Worm (Caenorhabditis elegans) whole organism, early embryonic: ENCODE measurements around the gene F28G4.3.

Experiments used
- B0310.2 ChIP-seq: sonication (generic microtip); optimal IDR thresholded peaks from 2 replicates; lab custom pipeline; 2016; ENCODE audit warnings: mild to moderate bottlenecking, missing genetic modification characterization, missing compliant biosample characterization
- F13C5.2 ChIP-seq: sonication (generic microtip); optimal IDR thresholded peaks from 2 replicates; lab custom pipeline; 2017; ENCODE audit warnings: mild to moderate bottlenecking, missing genetic modification characterization, inconsistent platforms, missing compliant biosample characterization
- aly-1 ChIP-seq: sonication (generic microtip); optimal IDR thresholded peaks from 2 replicates; lab custom pipeline; 2016; ENCODE audit warnings: missing genetic modification characterization, missing compliant biosample characterization
- ama-1 ChIP-seq: fragments of 150-350 bp; optimal IDR thresholded peaks from 2 replicates; lab custom pipeline; 2014
- ceh-13 ChIP-seq: fragments of 200-800 bp; sonication (Bioruptor generic); optimal IDR thresholded peaks from 2 replicates; lab custom pipeline; 2018; ENCODE audit warnings: mild to moderate bottlenecking, missing genetic modification characterization, missing compliant biosample characterization
- ceh-36 ChIP-seq: sonication (generic microtip); optimal IDR thresholded peaks from 2 replicates; lab custom pipeline; 2016; ENCODE audit warnings: missing genetic modification characterization, inconsistent platforms, missing compliant biosample characterization
- ets-7 ChIP-seq: sonication (generic microtip); optimal IDR thresholded peaks from 2 replicates; lab custom pipeline; 2016; ENCODE audit warnings: missing genotype, missing genetic modification characterization, missing compliant biosample characterization
- flt-1 ChIP-seq: fragments of 200-800 bp; sonication (Bioruptor generic); IDR thresholded peaks from 2 replicates; pipeline ENCODE4 v1.3.6; 2022; ENCODE audit warnings: missing genetic modification characterization, missing compliant biosample characterization
- hmbx-1 ChIP-seq: sonication (generic microtip); optimal IDR thresholded peaks from 2 replicates; lab custom pipeline; 2016; ENCODE audit warnings: mild to moderate bottlenecking, missing genetic modification characterization, missing compliant biosample characterization
- hmg-4 ChIP-seq: fragments of 200-800 bp; sonication (Bioruptor generic); optimal IDR thresholded peaks from 2 replicates; lab custom pipeline; 2018; ENCODE audit warnings: mild to moderate bottlenecking, missing genetic modification characterization, missing compliant biosample characterization
- hnd-1 ChIP-seq: sonication (generic microtip); optimal IDR thresholded peaks from 2 replicates; lab custom pipeline; 2016; ENCODE audit warnings: missing genetic modification characterization, missing compliant biosample characterization
- pes-1 ChIP-seq: fragments of 200-800 bp; sonication (Bioruptor generic); IDR thresholded peaks from 2 replicates; pipeline ENCODE4 v1.3.6; 2022; ENCODE audit warnings: missing genetic modification reagents, missing genetic modification characterization, missing compliant biosample characterization
- scrt-1 ChIP-seq: fragments of 200-800 bp; sonication (Bioruptor generic); IDR thresholded peaks from 2 replicates; pipeline ENCODE4 v1.3.6; 2022; ENCODE audit warnings: missing genetic modification characterization, missing compliant biosample characterization
- sea-1 ChIP-seq: fragments of 200-800 bp; sonication (Bioruptor generic); conservative IDR thresholded peaks from 2 replicates; pipeline ENCODE4 v1.3.6; 2022; ENCODE audit warnings: missing genetic modification characterization, missing compliant biosample characterization
- tbx-11 ChIP-seq: fragments of 200-800 bp; sonication (Bioruptor generic); IDR thresholded peaks from 2 replicates; pipeline ENCODE4 v1.3.6; 2022; ENCODE audit warnings: missing genetic modification characterization, missing compliant biosample characterization
- tbx-37 ChIP-seq: fragments of 200-800 bp; sonication (Bioruptor generic); conservative IDR thresholded peaks from 2 replicates; pipeline ENCODE4 v1.3.6; 2022; ENCODE audit warnings: missing genetic modification reagents, missing genetic modification characterization, missing compliant biosample characterization
- tra-4 ChIP-seq: sonication (generic microtip); optimal IDR thresholded peaks from 2 replicates; lab custom pipeline; 2017; ENCODE audit warnings: missing genetic modification characterization, missing compliant biosample characterization

The F28G4.3 gene

ce11 chrV:16287619-16288018, at the start of gene F28G4.3:
Gene F28G4.3 (minus strand): TSS chrV:16287719.
- TF ChIP-seq ceh-13 = no peak
- TF ChIP-seq tbx-11 (GFP tag; lab: Robert Waterston, UW) = no peak
- no peak for TF ChIP-seq flt-1 (GFP tag; lab: Robert Waterston, UW)
- TF ChIP-seq ceh-36 = no peak
- TF ChIP-seq hmbx-1 (tag; lab: Kevin White, UChicago) = no peak
- no peak for TF ChIP-seq aly-1
- TF ChIP-seq hmg-4 (GFP tag; lab: Kevin White, UChicago) = no peak
- TF ChIP-seq B0310.2 (tag; lab: Kevin White, UChicago) = no peak
- no peak for TF ChIP-seq F13C5.2 (tag; lab: Kevin White, UChicago)
- no peak for TF ChIP-seq scrt-1 (GFP tag; lab: Robert Waterston, UW)
- TF ChIP-seq tra-4 = no peak
- no peak for TF ChIP-seq ets-7 (tag; lab: Kevin White, UChicago)
- TF ChIP-seq pes-1 (GFP tag; lab: Robert Waterston, UW) = no peak
- no peak for TF ChIP-seq ama-1 (lab: Kevin White, UChicago)

ce11 chrV:16336326-16336725, 48.8 kb upstream of the F28G4.3 start, which contains the start of gene srw-87:
Gene srw-87 (plus strand): TSS chrV:16336626.
- TF ChIP-seq pes-1 (GFP tag; lab: Robert Waterston, UW) (no peak), sea-1 (GFP tag; lab: Robert Waterston, UW) (no peak), ceh-36 (no peak)

ce11 chrV:16333412-16333811, 45.9 kb upstream of the F28G4.3 start, which contains the start of gene srh-167:
Gene srh-167 (plus strand): TSS chrV:16333712.
- TF ChIP-seq tbx-37 (no peak), pes-1 (GFP tag; lab: Robert Waterston, UW) (no peak), sea-1 (GFP tag; lab: Robert Waterston, UW) (no peak), B0310.2 (tag; lab: Kevin White, UChicago) (no peak), tra-4 (no peak)

ce11 chrV:16328849-16329248, 41.3 kb upstream of the F28G4.3 start, which contains the start of gene F57G8.7:
Gene F57G8.7 (plus strand): TSS chrV:16329149.
- no peak for TF ChIP-seq tra-4
- TF ChIP-seq flt-1 (GFP tag; lab: Robert Waterston, UW) = no peak
- no peak for TF ChIP-seq tbx-11 (GFP tag; lab: Robert Waterston, UW)
- TF ChIP-seq hmg-4 (GFP tag; lab: Kevin White, UChicago) = no peak
- TF ChIP-seq F13C5.2 (tag; lab: Kevin White, UChicago) = no peak
- TF ChIP-seq tbx-37 = no peak
- TF ChIP-seq aly-1 = no peak
- no peak for TF ChIP-seq B0310.2 (tag; lab: Kevin White, UChicago)

- TF ChIP-seq hnd-1 (tag; lab: Kevin White, UChicago) = no peak
- TF ChIP-seq tbx-37 = no peak
- no peak for TF ChIP-seq F13C5.2 (tag; lab: Kevin White, UChicago)
- TF ChIP-seq hmg-4 (GFP tag; lab: Kevin White, UChicago) = no peak
- no peak for TF ChIP-seq ceh-36
- TF ChIP-seq ama-1 (lab: Kevin White, UChicago) = no peak
- TF ChIP-seq ceh-13 = no peak
- TF ChIP-seq ets-7 (tag; lab: Kevin White, UChicago) = no peak
- TF ChIP-seq pes-1 (GFP tag; lab: Robert Waterston, UW) = no peak
- no peak for TF ChIP-seq hmbx-1 (tag; lab: Kevin White, UChicago)
- TF ChIP-seq scrt-1 (GFP tag; lab: Robert Waterston, UW) = no peak
- no peak for TF ChIP-seq tra-4
- no peak for TF ChIP-seq B0310.2 (tag; lab: Kevin White, UChicago)
- TF ChIP-seq sea-1 (GFP tag; lab: Robert Waterston, UW) = no peak
- no peak for TF ChIP-seq tbx-11 (GFP tag; lab: Robert Waterston, UW)
- TF ChIP-seq aly-1 = no peak
- no peak for TF ChIP-seq flt-1 (GFP tag; lab: Robert Waterston, UW)
These were observed 34.6 kb upstream of the F28G4.3 start for ce11 chrV:16322155-16322554.

- no peak for TF ChIP-seq flt-1 (GFP tag; lab: Robert Waterston, UW)
- TF ChIP-seq ceh-13 = no peak
- no peak for TF ChIP-seq tbx-11 (GFP tag; lab: Robert Waterston, UW)
- no peak for TF ChIP-seq hnd-1 (tag; lab: Kevin White, UChicago)
- no peak for TF ChIP-seq F13C5.2 (tag; lab: Kevin White, UChicago)
- TF ChIP-seq pes-1 (GFP tag; lab: Robert Waterston, UW) = no peak
- no peak for TF ChIP-seq tra-4
- no peak for TF ChIP-seq B0310.2 (tag; lab: Kevin White, UChicago)
- TF ChIP-seq aly-1 = no peak
- no peak for TF ChIP-seq scrt-1 (GFP tag; lab: Robert Waterston, UW)
These were observed 29.7 kb upstream of the F28G4.3 start, which contains the start of gene srh-180 for ce11 chrV:16317244-16317643. Gene srh-180 (plus strand): TSS chrV:16317544.

ce11 chrV:16315004-16315403, 27.5 kb upstream of the F28G4.3 start, which contains the start of gene str-214:
Gene str-214 (plus strand): TSS chrV:16315304.
- no peak for TF ChIP-seq sea-1 (GFP tag; lab: Robert Waterston, UW)
- TF ChIP-seq aly-1 = no peak
- TF ChIP-seq F13C5.2 (tag; lab: Kevin White, UChicago) = no peak
- no peak for TF ChIP-seq flt-1 (GFP tag; lab: Robert Waterston, UW)
- no peak for TF ChIP-seq ceh-13

- no peak for TF ChIP-seq ets-7 (tag; lab: Kevin White, UChicago)
- TF ChIP-seq B0310.2 (tag; lab: Kevin White, UChicago) = no peak
- no peak for TF ChIP-seq aly-1
- TF ChIP-seq scrt-1 (GFP tag; lab: Robert Waterston, UW) = no peak
- no peak for TF ChIP-seq hmbx-1 (tag; lab: Kevin White, UChicago)
- TF ChIP-seq F13C5.2 (tag; lab: Kevin White, UChicago) = no peak
- no peak for TF ChIP-seq tbx-37
- no peak for TF ChIP-seq hnd-1 (tag; lab: Kevin White, UChicago)
- TF ChIP-seq tra-4 = no peak
- no peak for TF ChIP-seq hmg-4 (GFP tag; lab: Kevin White, UChicago)
- no peak for TF ChIP-seq pes-1 (GFP tag; lab: Robert Waterston, UW)
- no peak for TF ChIP-seq sea-1 (GFP tag; lab: Robert Waterston, UW)
- TF ChIP-seq flt-1 (GFP tag; lab: Robert Waterston, UW) = no peak
- TF ChIP-seq ceh-36 = no peak
- TF ChIP-seq tbx-11 (GFP tag; lab: Robert Waterston, UW) = no peak
- TF ChIP-seq ama-1 (lab: Kevin White, UChicago) = no peak
- no peak for TF ChIP-seq ceh-13
These were observed 22.0 kb upstream of the F28G4.3 start, which contains the start of gene oac-7 for ce11 chrV:16309523-16309922. Gene oac-7 (plus strand): TSS chrV:16309805.
